Fruit fly (Drosophila melanogaster): Measurements from ENCODE around the gene unc-13-4A.

The unc-13-4A gene

dm6 chr3L:7347984-7348631, 35.4 kb upstream of the unc-13-4A start, which contains the start of the genes Srp19 and qm (continued):
- TF ChIP-seq Deaf1 (tag; optimal IDR thresholded peaks at IDR 0.05) (peak; percentile 2), cas (GFP tag; IDR thresholded peaks at IDR 0.05) (peak; percentile 14; the same call in 1 of the 2 replicates), CG12104 (GFP tag; optimal IDR thresholded peaks at IDR 0.05) (peak; percentile 37), ham (GFP tag; IDR thresholded peaks at IDR 0.05) (no peak), lilli (GFP tag; optimal IDR thresholded peaks at IDR 0.05) (peak; percentile 73), Stat92E (GFP tag; optimal IDR thresholded peaks at IDR 0.05) (peak in 1 of 3 experiments; percentile 48), CG8388 (GFP tag; optimal IDR thresholded peaks at IDR 0.05) (no peak), prd (optimal IDR thresholded peaks at IDR 0.05) (no peak), prd (GFP tag; IDR thresholded peaks at IDR 0.05) (peak; percentile 71), amos (GFP tag; IDR thresholded peaks at IDR 0.05; ENCODE audit: partially characterized antibody) (peak; percentile 77), crol (GFP tag; IDR thresholded peaks at IDR 0.05) (peak; percentile 99), CG8944 (GFP tag; optimal IDR thresholded peaks at IDR 0.05) (peak; percentile 47), CG14860 (GFP tag; IDR thresholded peaks at IDR 0.05; ENCODE audit: partially characterized antibody) (peak; percentile 77; the same call in 2 of the 3 replicates), pho (GFP tag; optimal IDR thresholded peaks at IDR 0.05) (peak; percentile 69), Oli (tag; optimal IDR thresholded peaks at IDR 0.05) (peak; percentile 5)

- TF ChIP-seq lilli (GFP tag; optimal IDR thresholded peaks at IDR 0.05) (no peak), CG6854 (GFP tag; optimal IDR thresholded peaks at IDR 0.05) (no peak), Meics (GFP tag; optimal IDR thresholded peaks at IDR 0.05) (no peak), Ptx1 (GFP tag; IDR thresholded peaks at IDR 0.05) (no peak), ERR (GFP tag; optimal IDR thresholded peaks at IDR 0.05) (no peak), Six4 (GFP tag; optimal IDR thresholded peaks at IDR 0.05) (no peak), hkb (optimal IDR thresholded peaks at IDR 0.05) (no peak), hkb (GFP tag; IDR thresholded peaks at IDR 0.05) (no peak), slou (GFP tag; optimal IDR thresholded peaks at IDR 0.05) (no peak), trem (tag; optimal IDR thresholded peaks at IDR 0.05) (no peak), CG14050 (GFP tag; IDR thresholded peaks at IDR 0.05) (no peak), org-1 (GFP tag; optimal IDR thresholded peaks at IDR 0.05) (no peak), trh (GFP tag; optimal IDR thresholded peaks at IDR 0.05) (no peak), NFAT (GFP tag; IDR thresholded peaks at IDR 0.05) (no peak)
These were observed 34.3 kb upstream of the unc-13-4A start, which contains the start of gene CG14834 for dm6 chr3L:7346951-7347350. Gene CG14834, minus strand, starts transcription at chr3L:7347123.

- TF ChIP-seq repo (GFP tag; optimal IDR thresholded peaks at IDR 0.05) (peak; percentile 20), bbx (GFP tag; IDR thresholded peaks at IDR 0.05; ENCODE audit: partially characterized antibody) (peak; percentile 62), NfI (GFP tag; optimal IDR thresholded peaks at IDR 0.05) (peak; percentile 11), Jarid2 (GFP tag; optimal IDR thresholded peaks at IDR 0.05) (peak; percentile 92), cas (GFP tag; IDR thresholded peaks at IDR 0.05) (no peak), Hr78 (GFP tag; optimal IDR thresholded peaks at IDR 0.05) (peak in 1 of 2 experiments; percentile 11), lilli (GFP tag; optimal IDR thresholded peaks at IDR 0.05) (no peak), Med (GFP tag) (peak; percentile 92), CG15514 (GFP tag; optimal IDR thresholded peaks at IDR 0.05) (peak; percentile 51), wor (GFP tag; IDR thresholded peaks at IDR 0.05) (no peak), Dbx (GFP tag; IDR thresholded peaks at IDR 0.05) (peak; percentile 58; the same call in 1 of the 3 replicates), sna (GFP tag; IDR thresholded peaks at IDR 0.05; ENCODE audit: partially characterized antibody) (no peak; the same call in 1 of the 2 replicates), Hmr (GFP tag; optimal IDR thresholded peaks at IDR 0.05) (peak; percentile 57), schlank (tag; optimal IDR thresholded peaks at IDR 0.05) (peak; percentile 15), gro (GFP tag; optimal IDR thresholded peaks at IDR 0.05) (peak; percentile 51), CG5245 (GFP tag; optimal IDR thresholded peaks at IDR 0.05) (no peak), CrebB (tag; optimal IDR thresholded peaks at IDR 0.05) (peak; percentile 63), Blimp-1 (GFP tag; optimal IDR thresholded peaks at IDR 0.05) (no peak), Bgb (GFP tag; IDR thresholded peaks at IDR 0.05; ENCODE audit: partially characterized antibody) (peak; percentile 38; the same call in 1 of the 2 replicates), row (GFP tag; IDR thresholded peaks at IDR 0.05) (no peak; the same call in 2 of the 3 replicates), lola (GFP tag; optimal IDR thresholded peaks at IDR 0.05) (no peak)
These were observed 32.3 kb upstream of the unc-13-4A start, which contains the start of gene Cln7 for dm6 chr3L:7344965-7345427. Gene Cln7, minus strand, starts transcription at chr3L:7345183.
